Worm (Caenorhabditis elegans) whole organism, young adult: ENCODE measurements around the gene R13H7.2.
A peak's percentile ranks its signal among the peaks of the same experiment; 100 is the strongest.

ENCODE experiments used
- B0019.2 ChIP-seq: fragments of 200-800 bp; sonication (Bioruptor generic); conservative IDR thresholded peaks from 2 replicates; pipeline ENCODE4 v1.3.6; 2022; ENCODE audit warnings: missing genetic modification reagents, missing genetic modification characterization, missing compliant biosample characterization
- B0035.1 ChIP-seq: sonication (generic microtip); optimal IDR thresholded peaks from 2 replicates; lab custom pipeline; 2016; ENCODE audit warnings: missing genetic modification characterization, mild to moderate bottlenecking, missing compliant biosample characterization, missing genotype, missing genetic modification reagents
- B0261.1 ChIP-seq: sonication (generic microtip); optimal IDR thresholded peaks from 2 replicates; lab custom pipeline; 2016; ENCODE audit warnings: mild to moderate bottlenecking, missing genetic modification characterization, moderate library complexity, missing compliant biosample characterization
- B0336.3 ChIP-seq: fragments of 200-800 bp; sonication (Bioruptor generic); IDR thresholded peaks from 2 replicates; pipeline ENCODE4 v1.3.6; 2022; ENCODE audit warnings: missing genetic modification characterization, missing compliant biosample characterization
- C17E4.6 ChIP-seq: fragments of 200-800 bp; sonication (Bioruptor generic); IDR thresholded peaks from 2 replicates; pipeline ENCODE4 v1.3.6; 2022; ENCODE audit warnings: missing genetic modification reagents, missing genetic modification characterization, missing compliant biosample characterization
- F57A8.1 ChIP-seq: fragments of 200-800 bp; sonication (Bioruptor generic); optimal IDR thresholded peaks from 2 replicates; lab custom pipeline; 2018; ENCODE audit warnings: mild to moderate bottlenecking, missing genetic modification characterization, moderate library complexity, missing compliant biosample characterization
- K11D2.4 ChIP-seq: fragments of 200-800 bp; sonication (Bioruptor generic); IDR thresholded peaks from 2 replicates; pipeline ENCODE4 v1.3.6; 2022; ENCODE audit warnings: missing genetic modification reagents, missing genetic modification characterization, missing compliant biosample characterization
- T07F8.4 ChIP-seq: sonication (generic microtip); optimal IDR thresholded peaks from 2 replicates; lab custom pipeline; 2016; ENCODE audit warnings: mild to moderate bottlenecking, missing genetic modification characterization, moderate library complexity, missing compliant biosample characterization
- Y53F4B.3 ChIP-seq: fragments of 200-800 bp; sonication (Bioruptor generic); IDR thresholded peaks from 2 replicates; pipeline ENCODE4 v1.3.6; 2022; ENCODE audit warnings: missing genetic modification reagents, missing genetic modification characterization, missing compliant biosample characterization
- Y53G8AR.9 ChIP-seq: fragments of 200-800 bp; sonication (Bioruptor generic); conservative IDR thresholded peaks from 2 replicates; pipeline ENCODE4 v1.3.6; 2022; ENCODE audit warnings: missing genetic modification reagents, missing genetic modification characterization, missing compliant biosample characterization
- aptf-2 ChIP-seq: fragments of 200-800 bp; sonication (Bioruptor generic); conservative IDR thresholded peaks from 2 replicates; pipeline ENCODE4 v1.3.6; 2022; ENCODE audit warnings: missing genetic modification reagents, missing genetic modification characterization, missing compliant biosample characterization
- ceh-27 ChIP-seq: fragments of 200-800 bp; sonication (Bioruptor generic); optimal IDR thresholded peaks from 2 replicates; lab custom pipeline; 2018; ENCODE audit warnings: mild to moderate bottlenecking, missing genetic modification characterization, moderate library complexity, missing compliant biosample characterization
- ceh-40 ChIP-seq: fragments of 200-800 bp; sonication (Bioruptor generic); IDR thresholded peaks from 2 replicates; pipeline ENCODE4 v1.3.6; 2022; ENCODE audit warnings: missing genetic modification characterization, missing compliant biosample characterization
- ceh-91 ChIP-seq: fragments of 200-800 bp; sonication (Bioruptor generic); IDR thresholded peaks from 2 replicates; pipeline ENCODE4 v1.3.6; 2022; ENCODE audit warnings: missing genetic modification reagents, missing genetic modification characterization, missing compliant biosample characterization
- dox-1 ChIP-seq: fragments of 200-800 bp; sonication (Bioruptor generic); IDR thresholded peaks from 2 replicates; pipeline ENCODE4 v1.3.6; 2022; ENCODE audit warnings: missing genetic modification reagents, missing genetic modification characterization, missing compliant biosample characterization
- egl-18 ChIP-seq: fragments of 200-800 bp; sonication (Bioruptor generic); IDR thresholded peaks from 2 replicates; pipeline ENCODE4 v1.3.6; 2022; ENCODE audit warnings: missing genetic modification reagents, missing genetic modification characterization, missing compliant biosample characterization
- egl-44 ChIP-seq: fragments of 200-800 bp; sonication (Bioruptor generic); IDR thresholded peaks from 2 replicates; pipeline ENCODE4 v1.3.6; 2022; ENCODE audit warnings: missing genetic modification reagents, missing genetic modification characterization, missing compliant biosample characterization
- hmg-20 ChIP-seq: fragments of 200-800 bp; sonication (Bioruptor generic); IDR thresholded peaks from 2 replicates; pipeline ENCODE4 v1.3.6; 2022; ENCODE audit warnings: missing genetic modification reagents, missing genetic modification characterization, missing compliant biosample characterization
- hrde-1 ChIP-seq: sonication (generic microtip); optimal IDR thresholded peaks from 2 replicates; lab custom pipeline; 2016; ENCODE audit warnings: missing genetic modification characterization, mild to moderate bottlenecking, missing compliant biosample characterization, moderate library complexity, missing genotype, missing genetic modification reagents, borderline replicate concordance
- hsf-1 ChIP-seq: fragments of 200-800 bp; sonication (Bioruptor generic); IDR thresholded peaks from 2 replicates; pipeline ENCODE4 v1.3.6; 2022; ENCODE audit warnings: missing genetic modification reagents, missing genetic modification characterization, missing compliant biosample characterization
- let-526 ChIP-seq: fragments of 200-800 bp; sonication (Bioruptor generic); IDR thresholded peaks from 2 replicates; pipeline ENCODE4 v1.3.6; 2022; ENCODE audit warnings: missing genetic modification reagents, missing genetic modification characterization, missing compliant biosample characterization
- lin-26 ChIP-seq: fragments of 200-800 bp; sonication (Bioruptor generic); IDR thresholded peaks from 2 replicates; pipeline ENCODE4 v1.3.6; 2022; ENCODE audit warnings: missing genetic modification reagents, missing genetic modification characterization, missing compliant biosample characterization
- lsl-1 ChIP-seq: fragments of 200-800 bp; sonication (Bioruptor generic); optimal IDR thresholded peaks from 2 replicates; lab custom pipeline; 2018; ENCODE audit warnings: mild to moderate bottlenecking, missing genetic modification characterization, moderate library complexity, missing compliant biosample characterization
- madf-10 ChIP-seq: sonication (generic microtip); optimal IDR thresholded peaks from 2 replicates; lab custom pipeline; 2016; ENCODE audit warnings: mild to moderate bottlenecking, missing genetic modification characterization, missing compliant biosample characterization
- madf-3 ChIP-seq: fragments of 200-800 bp; sonication (Bioruptor generic); IDR thresholded peaks from 2 replicates; pipeline ENCODE4 v1.3.6; 2022; ENCODE audit warnings: missing genetic modification reagents, missing genetic modification characterization, missing compliant biosample characterization
- nfyb-1 ChIP-seq: fragments of 200-800 bp; sonication (Bioruptor generic); IDR thresholded peaks from 2 replicates; pipeline ENCODE4 v1.3.6; 2022; ENCODE audit warnings: missing genetic modification reagents, missing genetic modification characterization, missing compliant biosample characterization
- nhr-120 ChIP-seq: fragments of 200-800 bp; sonication (Bioruptor generic); IDR thresholded peaks from 2 replicates; pipeline ENCODE4 v1.3.6; 2022; ENCODE audit warnings: missing genetic modification characterization, missing compliant biosample characterization
- nhr-179 ChIP-seq: sonication (generic microtip); optimal IDR thresholded peaks from 2 replicates; lab custom pipeline; 2016; ENCODE audit warnings: mild to moderate bottlenecking, missing genetic modification characterization, missing compliant biosample characterization
- nhr-80 ChIP-seq: sonication (generic microtip); optimal IDR thresholded peaks from 2 replicates; lab custom pipeline; 2016; ENCODE audit warnings: missing genetic modification characterization, missing compliant biosample characterization
- nhr-90 ChIP-seq: sonication (generic microtip); optimal IDR thresholded peaks from 2 replicates; lab custom pipeline; 2016; ENCODE audit warnings: missing genotype, mild to moderate bottlenecking, missing genetic modification characterization, missing compliant biosample characterization
- pbrm-1 ChIP-seq: fragments of 200-800 bp; sonication (Bioruptor generic); IDR thresholded peaks from 2 replicates; pipeline ENCODE4 v1.3.6; 2022; ENCODE audit warnings: missing genetic modification reagents, missing genetic modification characterization, missing compliant biosample characterization
- pha-4 ChIP-seq: fragments of 150-350 bp; sonication (generic microtip); optimal IDR thresholded peaks from 2 replicates; lab custom pipeline; 2014; ENCODE audit warnings: missing biosample characterization, missing genetic modification reagents, missing genetic modification characterization
- repo-1 ChIP-seq: sonication (generic microtip); optimal IDR thresholded peaks from 2 replicates; lab custom pipeline; 2017; ENCODE audit warnings: mild to moderate bottlenecking, missing genetic modification characterization, missing compliant biosample characterization
- rpc-1 ChIP-seq, 2 experiments: fragments of 150-350 bp in 1 of 2; sonication (generic microtip) in 1 of 2; optimal IDR thresholded peaks; 2 replicates each; lab custom pipeline; 2014 to 2018; ENCODE audit warnings: missing biosample characterization in 1 of 2, missing genetic modification characterization in 1 of 2, missing genetic modification reagents in 1 of 2, missing genotype in 1 of 2
- sdz-38 ChIP-seq: sonication (generic microtip); optimal IDR thresholded peaks from 2 replicates; lab custom pipeline; 2016; ENCODE audit warnings: missing genotype, missing genetic modification characterization, missing compliant biosample characterization
- snpc-1.1 ChIP-seq: sonication (generic microtip); optimal IDR thresholded peaks from 2 replicates; lab custom pipeline; 2017; ENCODE audit warnings: missing genetic modification characterization, mild to moderate bottlenecking, missing compliant biosample characterization, antibody characterized with exemption, moderate library complexity, missing genotype, missing genetic modification reagents; ENCODE audit not compliant: insufficient read depth
- snpc-1.3 ChIP-seq: sonication (generic microtip); optimal IDR thresholded peaks from 2 replicates; lab custom pipeline; 2017; ENCODE audit warnings: missing genetic modification characterization, mild to moderate bottlenecking, missing compliant biosample characterization, antibody characterized with exemption, moderate library complexity, missing genotype, missing genetic modification reagents; ENCODE audit not compliant: insufficient read depth
- snpc-4 ChIP-seq, 5 experiments: fragments of 150-350 bp in 1 of 5; sonication (generic microtip) in 4 of 5; optimal IDR thresholded peaks; 2 replicates each; lab custom pipeline; 2014 to 2018; ENCODE audit warnings: missing genetic modification characterization in 5 of 5, missing biosample characterization in 3 of 5, antibody characterized with exemption in 2 of 5, mild to moderate bottlenecking in 2 of 5, missing compliant biosample characterization in 2 of 5, missing genotype in 2 of 5, moderate library complexity in 2 of 5, missing genetic modification reagents in 1 of 5
- sptf-2 ChIP-seq: fragments of 200-800 bp; sonication (Bioruptor generic); optimal IDR thresholded peaks from 2 replicates; lab custom pipeline; 2018; ENCODE audit warnings: mild to moderate bottlenecking, missing genetic modification characterization, missing compliant biosample characterization
- tbx-9 ChIP-seq: sonication (generic microtip); optimal IDR thresholded peaks from 2 replicates; lab custom pipeline; 2016; ENCODE audit warnings: borderline replicate concordance, missing genetic modification characterization, inconsistent platforms, missing compliant biosample characterization
- tlf-1 ChIP-seq: fragments of 200-800 bp; sonication (Bioruptor generic); optimal IDR thresholded peaks from 2 replicates; lab custom pipeline; 2018; ENCODE audit warnings: mild to moderate bottlenecking, missing genetic modification characterization, missing compliant biosample characterization
- unc-130 ChIP-seq: sonication (generic microtip); optimal IDR thresholded peaks from 2 replicates; lab custom pipeline; 2016; ENCODE audit warnings: missing genetic modification reagents, missing genetic modification characterization, missing compliant biosample characterization
- xnd-1 ChIP-seq: sonication (generic microtip); optimal IDR thresholded peaks from 2 replicates; lab custom pipeline; 2016; ENCODE audit warnings: missing genotype, missing genetic modification reagents, missing genetic modification characterization, missing compliant biosample characterization
- ztf-18 ChIP-seq: sonication (generic microtip); optimal IDR thresholded peaks from 2 replicates; lab custom pipeline; 2016; ENCODE audit warnings: missing genotype, mild to moderate bottlenecking, missing genetic modification characterization, missing compliant biosample characterization
- ztf-22 ChIP-seq: fragments of 200-800 bp; sonication (Bioruptor generic); optimal IDR thresholded peaks from 2 replicates; lab custom pipeline; 2018; ENCODE audit warnings: mild to moderate bottlenecking, missing genetic modification characterization, moderate library complexity, missing compliant biosample characterization
- ztf-3 ChIP-seq: fragments of 200-800 bp; sonication (Bioruptor generic); optimal IDR thresholded peaks from 2 replicates; lab custom pipeline; 2018; ENCODE audit warnings: mild to moderate bottlenecking, missing genetic modification characterization, missing compliant biosample characterization
- ztf-6 ChIP-seq: fragments of 200-800 bp; sonication (Bioruptor generic); IDR thresholded peaks from 2 replicates; pipeline ENCODE4 v1.3.6; 2022; ENCODE audit warnings: missing genetic modification reagents, missing genetic modification characterization, missing compliant biosample characterization

R13H7.2 gene

DNA sequence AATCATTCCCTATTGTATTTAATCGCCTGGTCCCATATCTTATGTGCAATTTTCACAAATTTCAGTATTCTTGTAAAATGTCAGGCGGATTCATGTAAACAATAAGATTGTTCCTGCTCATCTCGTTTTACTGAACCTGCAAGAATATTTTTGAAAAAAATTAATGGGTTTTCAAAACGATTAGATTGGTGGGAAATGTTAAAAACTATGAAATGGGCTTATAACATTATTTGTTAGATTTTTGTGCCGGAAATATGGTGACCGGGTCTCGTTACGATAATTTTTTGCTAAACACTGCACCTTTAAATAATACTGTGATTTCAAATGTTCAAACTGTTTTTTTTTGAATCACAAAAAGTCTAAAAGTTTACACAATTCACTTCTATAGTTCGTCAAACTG, 46.3 kb upstream of the R13H7.2 start (continued):
- TF ChIP-seq repo-1 (tag; lab: Kevin White, UChicago) (peak; percentile 8), F57A8.1 (GFP tag; lab: Kevin White, UChicago) (no peak), C17E4.6 (GFP tag; lab: Robert Waterston, UW) (0 out of 2 replicates have a peak, but pooled peaks have one; percentile 33), hsf-1 (GFP tag; lab: Robert Waterston, UW) (0 out of 2 replicates have a peak, but pooled peaks have one; percentile 21), B0035.1 (tag; lab: Kevin White, UChicago) (no peak), snpc-1.1 (peak; percentile 20), nhr-90 (tag; lab: Kevin White, UChicago) (no peak), dox-1 (no peak; the same call in 1 of the 2 replicates), madf-10 (no peak), Y53F4B.3 (GFP tag; lab: Robert Waterston, UW) (0 out of 2 replicates have a peak, but pooled peaks have one; percentile 39), lin-26 (GFP tag; lab: Robert Waterston, UW) (0 out of 2 replicates have a peak, but pooled peaks have one; percentile 47), ztf-6 (no peak), Y53G8AR.9 (GFP tag; lab: Robert Waterston, UW) (0 out of 2 replicates have a peak, but pooled peaks have one; percentile 62), hrde-1 (tag; lab: Kevin White, UChicago) (peak; percentile 71), madf-3 (GFP tag; lab: Robert Waterston, UW) (no peak), aptf-2 (GFP tag; lab: Robert Waterston, UW) (no peak), nhr-179 (tag; lab: Kevin White, UChicago) (no peak), ztf-18 (tag; lab: Kevin White, UChicago) (no peak), sptf-2 (GFP tag; lab: Kevin White, UChicago) (no peak), pha-4 (tag; lab: Kevin White, UChicago) (no peak), pbrm-1 (0 out of 2 replicates have a peak, but pooled peaks have one; percentile 25), snpc-4 (GFP tag; optimal IDR thresholded peaks at IDR 0.05; lab: Kevin White, UChicago) (no peak), snpc-4 (tag; optimal IDR thresholded peaks at IDR 0.05; lab: Kevin White, UChicago) (peak in 1 of 4 experiments; percentile 59), ceh-91 (GFP tag; lab: Robert Waterston, UW) (no peak), lsl-1 (peak; percentile 30), egl-44 (0 out of 2 replicates have a peak, but pooled peaks have one; percentile 31), let-526 (GFP tag; lab: Robert Waterston, UW) (no peak), unc-130 (GFP tag; lab: Kevin White, UChicago) (peak; percentile 34), egl-18 (GFP tag; lab: Robert Waterston, UW) (no peak), B0336.3 (GFP tag; lab: Robert Waterston, UW) (no peak), nhr-80 (tag; lab: Kevin White, UChicago) (no peak), ceh-27 (GFP tag; lab: Kevin White, UChicago) (no peak), snpc-1.3 (tag; lab: Kevin White, UChicago) (no peak), xnd-1 (tag; lab: Kevin White, UChicago) (no peak), ztf-3 (GFP tag; lab: Kevin White, UChicago) (no peak), T07F8.4 (tag; lab: Kevin White, UChicago) (no peak), tlf-1 (GFP tag; lab: Kevin White, UChicago) (no peak), ztf-22 (GFP tag; lab: Kevin White, UChicago) (no peak), hmg-20 (GFP tag; lab: Robert Waterston, UW) (no peak), K11D2.4 (GFP tag; lab: Robert Waterston, UW) (no peak), tbx-9 (tag; lab: Kevin White, UChicago) (no peak), nfyb-1 (GFP tag; lab: Robert Waterston, UW) (peak; percentile 66), sdz-38 (no peak), B0261.1 (tag; lab: Kevin White, UChicago) (no peak), rpc-1 (optimal IDR thresholded peaks at IDR 0.05; lab: Kevin White, UChicago) (no peak), rpc-1 (tag; optimal IDR thresholded peaks at IDR 0.05; lab: Kevin White, UChicago) (no peak), B0019.2 (GFP tag; lab: Robert Waterston, UW) (peak; percentile 43; the same call in 1 of the 2 replicates), nhr-120 (GFP tag; lab: Robert Waterston, UW) (no peak), ceh-40 (GFP tag; lab: Robert Waterston, UW) (no peak)
